Worm (Caenorhabditis elegans) whole organism, L4 larva: ENCODE data around the gene F53F4.2.

Source experiments
- Y48G9A.11 ChIP-seq: fragments of 200-800 bp; sonication (Bioruptor generic); IDR thresholded peaks from 2 replicates; pipeline ENCODE4 v1.3.6; 2022; ENCODE audit warnings: missing genetic modification reagents, missing genetic modification characterization, missing compliant biosample characterization
- ceh-32 ChIP-seq: sonication (generic microtip); optimal IDR thresholded peaks from 2 replicates; lab custom pipeline; 2016; ENCODE audit warnings: mild to moderate bottlenecking, missing genetic modification characterization, missing compliant biosample characterization; ENCODE audit not compliant: poor library complexity
- ceh-82 ChIP-seq: sonication (generic microtip); optimal IDR thresholded peaks from 2 replicates; lab custom pipeline; 2017; ENCODE audit warnings: missing biosample characterization, missing genetic modification characterization
- daf-12 ChIP-seq: fragments of 150-350 bp; optimal IDR thresholded peaks from 2 replicates; lab custom pipeline; 2014; ENCODE audit warnings: missing biosample characterization, missing genetic modification reagents, missing genetic modification characterization
- egl-27 ChIP-seq: sonication (generic microtip); optimal IDR thresholded peaks from 3 replicates; lab custom pipeline; 2017; ENCODE audit warnings: missing biosample characterization, missing genetic modification reagents, missing genetic modification characterization
- lim-7 ChIP-seq: fragments of 200-800 bp; sonication (Bioruptor generic); IDR thresholded peaks from 2 replicates; pipeline ENCODE4 v1.3.6; 2022; ENCODE audit warnings: missing genetic modification characterization, missing compliant biosample characterization
- lin-29 ChIP-seq: fragments of 200-800 bp; sonication (Bioruptor generic); IDR thresholded peaks from 2 replicates; pipeline ENCODE4 v1.3.6; 2022; ENCODE audit warnings: missing genetic modification reagents, missing genetic modification characterization, missing compliant biosample characterization
- nhr-10 ChIP-seq: fragments of 150-350 bp; optimal IDR thresholded peaks from 2 replicates; lab custom pipeline; 2014; ENCODE audit warnings: missing biosample characterization, missing genetic modification characterization
- nhr-11 ChIP-seq: fragments of 150-350 bp; optimal IDR thresholded peaks from 2 replicates; lab custom pipeline; 2014; ENCODE audit warnings: missing biosample characterization, missing genetic modification characterization
- nhr-25 ChIP-seq: sonication (generic microtip); optimal IDR thresholded peaks from 2 replicates; lab custom pipeline; 2017; ENCODE audit warnings: missing genetic modification characterization, mild to moderate bottlenecking, missing compliant biosample characterization, antibody characterized with exemption, moderate library complexity, borderline replicate concordance; ENCODE audit not compliant: insufficient read depth
- unc-130 ChIP-seq: sonication (generic microtip); optimal IDR thresholded peaks from 2 replicates; lab custom pipeline; 2016; ENCODE audit warnings: missing genetic modification reagents, missing genetic modification characterization, missing compliant biosample characterization

- TF ChIP-seq nhr-25 (no peak), daf-12 (tag; lab: Kevin White, UChicago) (no peak), lim-7 (GFP tag; lab: Robert Waterston, UW) (no peak), ceh-82 (tag; lab: Kevin White, UChicago) (no peak), unc-130 (no peak), ceh-32 (tag; lab: Kevin White, UChicago) (no peak), nhr-10 (tag; lab: Kevin White, UChicago) (no peak), egl-27 (tag; lab: Kevin White, UChicago) (no peak), Y48G9A.11 (GFP tag; lab: Robert Waterston, UW) (no peak), lin-29 (GFP tag; lab: Robert Waterston, UW) (no peak), nhr-11 (tag; lab: Kevin White, UChicago) (no peak)
Measured at ce11 chrV:13598370-13598769, 9.0 kb upstream of the F53F4.2 start.
